Worm (Caenorhabditis elegans) whole organism, L4 larva: ENCODE data around the gene zip-11.

Experiments
- arid-1 ChIP-seq: fragments of 200-800 bp; sonication (Bioruptor generic); conservative IDR thresholded peaks from 2 replicates; pipeline ENCODE4 v1.3.6; 2022; ENCODE audit warnings: missing genetic modification reagents, missing genetic modification characterization, missing compliant biosample characterization
- daf-8 ChIP-seq: fragments of 200-800 bp; sonication (Bioruptor generic); IDR thresholded peaks from 2 replicates; pipeline ENCODE4 v1.3.6; 2022; ENCODE audit warnings: missing genetic modification characterization, missing compliant biosample characterization

ce11 chrIV:3296578-3297549, 14.2 kb upstream of the zip-11 start:
- peak; percentile 65 for TF ChIP-seq arid-1 (GFP tag; lab: Robert Waterston, UW)
- TF ChIP-seq daf-8 (GFP tag; lab: Robert Waterston, UW): no peak
